Worm (Caenorhabditis elegans): ENCODE data around the gene F02E11.2.

The F02E11.2 gene

ce11 chrII:3274923-3275322 is 12.3 kb downstream of the F02E11.2 start, which contains the start of gene F02E11.3:
Gene F02E11.3, minus strand, starts transcription at chrII:3275023.
- TF ChIP-seq lsl-1 (GFP tag; optimal IDR thresholded peaks at IDR 0.05) (no peak), zfh-2 (GFP tag; conservative IDR thresholded peaks at IDR 0.05) (0 out of 2 replicates have a peak, but pooled peaks have one; percentile 43)

- TF ChIP-seq lsl-1 (GFP tag; optimal IDR thresholded peaks at IDR 0.05): no peak
- no peak for TF ChIP-seq let-607 (tag; optimal IDR thresholded peaks at IDR 0.05)
- TF ChIP-seq F33H1.4 (GFP tag; IDR thresholded peaks at IDR 0.05): no peak
- no peak for TF ChIP-seq madf-6 (GFP tag; IDR thresholded peaks at IDR 0.05)
- no peak for TF ChIP-seq nhr-120 (GFP tag; IDR thresholded peaks at IDR 0.05)
- no peak for TF ChIP-seq rcor-1 (GFP tag; IDR thresholded peaks at IDR 0.05)
- no peak for TF ChIP-seq lir-1 (GFP tag; conservative IDR thresholded peaks at IDR 0.05)
- no peak for TF ChIP-seq F23B12.7 (tag; optimal IDR thresholded peaks at IDR 0.05; ENCODE audit: insufficient read depth)
Observed at ce11 chrII:3277686-3278085, 15.1 kb downstream of the F02E11.2 start, which contains the start of gene F02E11.4. Gene F02E11.4, minus strand, starts transcription at chrII:3277786.

ce11 chrII:3278634-3279033 is 16.0 kb downstream of the F02E11.2 start, which contains the start of gene wht-4:
Gene wht-4, plus strand, starts transcription at chrII:3278934.
- TF ChIP-seq xnd-1 (tag; optimal IDR thresholded peaks at IDR 0.05): no peak

ce11 chrII:3282353-3282752 is 19.7 kb downstream of the F02E11.2 start, which contains the start of gene nep-13:
Gene nep-13, plus strand, starts transcription at chrII:3282653.
- TF ChIP-seq pha-4 (tag; optimal IDR thresholded peaks at IDR 0.05): no peak
- no peak for TF ChIP-seq C17E4.6 (GFP tag; IDR thresholded peaks at IDR 0.05)
- no peak for TF ChIP-seq bed-1 (GFP tag; IDR thresholded peaks at IDR 0.05)
- no peak for TF ChIP-seq xnd-1 (tag; optimal IDR thresholded peaks at IDR 0.05)
- no peak for TF ChIP-seq sea-2 (GFP tag; IDR thresholded peaks at IDR 0.05)
- TF ChIP-seq efl-1 (GFP tag; optimal IDR thresholded peaks at IDR 0.05): no peak
- TF ChIP-seq hsf-1 (GFP tag; IDR thresholded peaks at IDR 0.05): no peak
- TF ChIP-seq ccch-3 (GFP tag; optimal IDR thresholded peaks at IDR 0.05): no peak
- TF ChIP-seq rec-8 (tag; optimal IDR thresholded peaks at IDR 0.05): no peak
- TF ChIP-seq F39B2.1 (GFP tag; IDR thresholded peaks at IDR 0.05): no peak
- no peak for TF ChIP-seq D2030.7 (GFP tag; IDR thresholded peaks at IDR 0.05)

- no peak for TF ChIP-seq F57A8.1 (GFP tag; optimal IDR thresholded peaks at IDR 0.05)
- TF ChIP-seq unc-130 (GFP tag; optimal IDR thresholded peaks at IDR 0.05): no peak
- no peak for TF ChIP-seq ceh-40 (GFP tag; IDR thresholded peaks at IDR 0.05)
- TF ChIP-seq F55B11.4 (tag; optimal IDR thresholded peaks at IDR 0.05; ENCODE audit: borderline replicate concordance, insufficient read depth): no peak
Observed at ce11 chrII:3284558-3284957, 22.0 kb downstream of the F02E11.2 start, which contains the start of gene scl-15. Gene scl-15, minus strand, starts transcription at chrII:3284658.

- no peak for TF ChIP-seq rpc-1 (optimal IDR thresholded peaks at IDR 0.05)
- TF ChIP-seq rpc-1 (tag; optimal IDR thresholded peaks at IDR 0.05): no peak
- no peak for TF ChIP-seq chd-7 (tag; optimal IDR thresholded peaks at IDR 0.05)
- no peak for TF ChIP-seq ztf-25 (GFP tag; IDR thresholded peaks at IDR 0.05)
- TF ChIP-seq dpl-1 (GFP tag; optimal IDR thresholded peaks at IDR 0.05): no peak
- TF ChIP-seq F10E7.11 (tag; optimal IDR thresholded peaks at IDR 0.05): no peak
- no peak for TF ChIP-seq mxl-1 (tag; optimal IDR thresholded peaks at IDR 0.05)
- TF ChIP-seq B0019.2 (GFP tag; conservative IDR thresholded peaks at IDR 0.05): no peak
- TF ChIP-seq mes-4 (tag; optimal IDR thresholded peaks at IDR 0.05): no peak
- no peak for TF ChIP-seq F39B2.1 (GFP tag; IDR thresholded peaks at IDR 0.05)
- TF ChIP-seq lin-26 (GFP tag; IDR thresholded peaks at IDR 0.05): no peak
Observed at ce11 chrII:3287073-3287472, 24.5 kb downstream of the F02E11.2 start, which contains the start of gene sri-63. Gene sri-63, plus strand, starts transcription at chrII:3287373.
